Worm (Caenorhabditis elegans) whole organism, midembryonic: Measurements from ENCODE around the gene Y50D7A.3.

Experiments
- T22C8.4 ChIP-seq: fragments of 200-800 bp; sonication (Bioruptor generic); IDR thresholded peaks from 2 replicates; pipeline ENCODE4 v1.3.6; 2022; ENCODE audit warnings: missing genetic modification characterization, missing compliant biosample characterization
- cog-1 ChIP-seq: sonication (generic microtip); optimal IDR thresholded peaks from 2 replicates; lab custom pipeline; 2016; ENCODE audit warnings: missing genetic modification characterization, missing compliant biosample characterization
- flt-1 ChIP-seq: fragments of 200-800 bp; sonication (Bioruptor generic); IDR thresholded peaks from 2 replicates; pipeline ENCODE4 v1.3.6; 2022; ENCODE audit warnings: missing genetic modification characterization, missing compliant biosample characterization
- klf-2 ChIP-seq: fragments of 200-800 bp; sonication (Bioruptor generic); conservative IDR thresholded peaks from 2 replicates; pipeline ENCODE4 v1.3.6; 2022; ENCODE audit warnings: missing genetic modification reagents, missing genetic modification characterization, missing compliant biosample characterization
- med-1 ChIP-seq: sonication (generic microtip); optimal IDR thresholded peaks from 2 replicates; lab custom pipeline; 2017; ENCODE audit warnings: missing genetic modification characterization, mild to moderate bottlenecking, missing compliant biosample characterization, antibody characterized with exemption, missing genetic modification reagents; ENCODE audit not compliant: insufficient read depth
- tab-1 ChIP-seq: fragments of 200-800 bp; sonication (Bioruptor generic); IDR thresholded peaks from 2 replicates; pipeline ENCODE4 v1.3.6; 2022; ENCODE audit warnings: missing genetic modification characterization, missing compliant biosample characterization
- ztf-29 ChIP-seq: fragments of 200-800 bp; sonication (Bioruptor generic); IDR thresholded peaks from 2 replicates; pipeline ENCODE4 v1.3.6; 2022; ENCODE audit warnings: missing genetic modification reagents, missing genetic modification characterization, missing compliant biosample characterization

ce11 chrIII:220368-220767 lies 34.0 kb upstream of the Y50D7A.3 start:
- TF ChIP-seq cog-1 (tag; lab: Kevin White, UChicago) (no peak), tab-1 (GFP tag; lab: Robert Waterston, UW) (no peak), med-1 (no peak), klf-2 (GFP tag; lab: Robert Waterston, UW) (no peak), T22C8.4 (GFP tag; lab: Robert Waterston, UW) (no peak), ztf-29 (GFP tag; lab: Robert Waterston, UW) (no peak), flt-1 (no peak)
